Worm (Caenorhabditis elegans) whole organism, late embryonic: Measurements from ENCODE around the gene R07A4.4.

ENCODE experiments used
- C38D4.7 ChIP-seq: fragments of 200-800 bp; sonication (Bioruptor generic); optimal IDR thresholded peaks from 2 replicates; lab custom pipeline; 2018; ENCODE audit warnings: mild to moderate bottlenecking, missing genetic modification characterization, moderate library complexity, missing compliant biosample characterization
- ceh-48 ChIP-seq: sonication (generic microtip); optimal IDR thresholded peaks from 2 replicates; lab custom pipeline; 2016; ENCODE audit warnings: missing genetic modification characterization, inconsistent platforms, missing compliant biosample characterization
- hlh-6 ChIP-seq: sonication (generic microtip); optimal IDR thresholded peaks from 2 replicates; lab custom pipeline; 2016; ENCODE audit warnings: missing genotype, missing genetic modification characterization, missing compliant biosample characterization
- pha-4 ChIP-seq: fragments of 150-350 bp; optimal IDR thresholded peaks from 2 replicates; lab custom pipeline; 2018; ENCODE audit warnings: missing biosample characterization, missing genetic modification reagents, missing genetic modification characterization

DNA sequence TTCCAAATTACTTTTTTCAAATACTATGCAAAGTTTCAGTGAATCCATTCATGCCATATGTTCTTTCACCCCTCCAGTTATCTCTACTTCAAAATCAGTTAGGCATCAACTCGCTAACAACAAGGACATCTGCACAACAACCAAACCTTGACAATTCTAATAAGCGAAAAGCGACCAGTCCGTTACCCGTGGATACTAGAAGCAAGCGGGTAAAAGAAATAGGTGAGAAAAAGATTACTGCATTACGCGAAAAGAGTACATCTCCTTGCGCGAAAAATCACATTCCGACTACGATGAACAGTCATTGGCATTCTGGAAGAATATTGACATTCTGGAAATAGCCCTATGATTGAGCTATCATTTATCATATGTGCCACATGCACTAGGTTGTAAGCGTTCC, 1.3 kb downstream of the R07A4.4 start:
- TF ChIP-seq pha-4 (tag; lab: Kevin White, UChicago) = no peak
- no peak for TF ChIP-seq ceh-48 (tag; lab: Kevin White, UChicago)
- TF ChIP-seq hlh-6 (tag; lab: Kevin White, UChicago) = no peak
- TF ChIP-seq C38D4.7 = no peak
